Worm (Caenorhabditis elegans) whole organism, L2 larva: Measurements from ENCODE around the gene ssr-2.

Experiments
- C34F6.9 ChIP-seq: fragments of 150-350 bp; optimal IDR thresholded peaks from 2 replicates; lab custom pipeline; 2014; ENCODE audit warnings: missing biosample characterization, missing genetic modification characterization
- F13H6.1 ChIP-seq: sonication (generic microtip); optimal IDR thresholded peaks from 2 replicates; lab custom pipeline; 2016; ENCODE audit warnings: missing genetic modification characterization, missing compliant biosample characterization
- ama-1 ChIP-seq: fragments of 150-350 bp; optimal IDR thresholded peaks from 2 replicates; lab custom pipeline; 2018; ENCODE audit warnings: inconsistent platforms
- mab-5 ChIP-seq: fragments of 150-350 bp; optimal IDR thresholded peaks from 2 replicates; lab custom pipeline; 2014; ENCODE audit warnings: missing biosample characterization, missing genetic modification characterization
- nhr-10 ChIP-seq: sonication (generic microtip); optimal IDR thresholded peaks from 2 replicates; lab custom pipeline; 2017; ENCODE audit warnings: missing biosample characterization, missing genetic modification characterization
- nhr-129 ChIP-seq: fragments of 150-350 bp; optimal IDR thresholded peaks from 2 replicates; lab custom pipeline; 2014; ENCODE audit warnings: missing biosample characterization, missing genetic modification characterization
- nhr-23 ChIP-seq: fragments of 150-350 bp; optimal IDR thresholded peaks from 2 replicates; lab custom pipeline; 2014; ENCODE audit warnings: missing biosample characterization, missing genetic modification reagents, missing genetic modification characterization
- nhr-6 ChIP-seq: fragments of 150-350 bp; optimal IDR thresholded peaks from 2 replicates; lab custom pipeline; 2014; ENCODE audit warnings: missing biosample characterization, missing genetic modification characterization
- unc-39 ChIP-seq: fragments of 150-350 bp; optimal IDR thresholded peaks from 2 replicates; lab custom pipeline; 2014; ENCODE audit warnings: missing biosample characterization, missing genetic modification characterization
- unc-62 ChIP-seq: fragments of 150-350 bp; optimal IDR thresholded peaks from 2 replicates; lab custom pipeline; 2014; ENCODE audit warnings: missing biosample characterization, missing genetic modification reagents, missing genetic modification characterization

DNA sequence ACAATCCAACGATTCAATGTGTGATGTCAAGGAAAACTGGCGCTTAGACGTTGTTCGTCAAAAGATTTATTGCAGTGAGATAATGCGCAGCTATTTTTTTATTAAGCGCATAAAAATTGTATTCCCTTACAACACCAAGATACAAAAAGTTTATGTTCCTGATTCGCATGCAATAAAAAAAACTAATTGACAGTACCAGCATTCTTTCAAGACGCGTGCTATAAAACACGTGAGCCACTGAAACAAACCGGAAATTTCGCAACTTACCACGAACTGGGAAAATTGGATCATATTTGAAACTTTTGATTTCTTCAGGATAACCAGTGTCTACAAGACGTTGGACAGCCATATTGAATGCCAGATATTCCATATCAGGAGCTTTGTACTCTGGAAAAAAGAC, 9.9 kb upstream of the ssr-2 start:
- no peak for TF ChIP-seq ama-1
- TF ChIP-seq F13H6.1 (tag; lab: Kevin White, UChicago) = no peak
- no peak for TF ChIP-seq nhr-23 (tag; lab: Kevin White, UChicago)
- TF ChIP-seq unc-39 (tag; lab: Kevin White, UChicago) = no peak
- no peak for TF ChIP-seq C34F6.9 (tag; lab: Kevin White, UChicago)
- no peak for TF ChIP-seq nhr-6 (tag; lab: Kevin White, UChicago)
- no peak for TF ChIP-seq nhr-10
- no peak for TF ChIP-seq unc-62 (GFP tag; lab: Kevin White, UChicago)
- no peak for TF ChIP-seq mab-5
- TF ChIP-seq nhr-129 (tag; lab: Kevin White, UChicago) = no peak
